Worm (Caenorhabditis elegans) whole organism, L1 larva: Measurements from ENCODE around the gene F21D9.4.

Experiments
- efl-3 ChIP-seq: fragments of 200-800 bp; sonication (Bioruptor generic); optimal IDR thresholded peaks from 2 replicates; lab custom pipeline; 2018; ENCODE audit warnings: mild to moderate bottlenecking, missing genetic modification characterization, missing compliant biosample characterization
- lsy-2 ChIP-seq, 2 experiments: fragments of 150-350 bp; optimal IDR thresholded peaks; 2 replicates each; lab custom pipeline; 2014; ENCODE audit warnings: missing biosample characterization in 2 of 2, missing genetic modification characterization in 2 of 2
- tbx-2 ChIP-seq: sonication (generic microtip); optimal IDR thresholded peaks from 2 replicates; lab custom pipeline; 2016; ENCODE audit warnings: missing genetic modification characterization, missing compliant biosample characterization

- TF ChIP-seq efl-3 (no peak), lsy-2 (tag; optimal IDR thresholded peaks at IDR 0.05; lab: Kevin White, UChicago) (no peak), tbx-2 (tag; lab: Kevin White, UChicago) (no peak)
Observed at ce11 chrV:19240129-19240528, 13.5 kb upstream of the F21D9.4 start, which contains the start of the genes fbxb-115 and fbxb-1.
